Fruit fly (Drosophila melanogaster) whole organism, larva: ENCODE measurements around the gene CG16772.

Source experiments
- noc ChIP-seq: fragments of 200-800 bp; sonication (Bioruptor generic); optimal IDR thresholded peaks from 3 replicates; lab custom pipeline; 2019; ENCODE audit warnings: missing biosample characterization, mild to moderate bottlenecking, missing genetic modification characterization, moderate library complexity

CG16772 gene

dm6 chr2L:19962252-19962729 is at the start of gene CG16772, which contains the start of gene CG13965:
Gene CG16772 (plus strand): TSS chr2L:19962679.
Gene CG13965 (minus strand): TSS chr2L:19962352.
- no peak for TF ChIP-seq noc (tag; lab: Kevin White, UChicago)

- no peak for TF ChIP-seq noc (tag; lab: Kevin White, UChicago)
These were observed 49.1 kb upstream of the CG16772 start, which contains the start of gene TotE for dm6 chr2L:19913416-19913815. Gene TotE (minus strand): TSS chr2L:19913516.

- TF ChIP-seq noc (tag; lab: Kevin White, UChicago), result no peak
These were observed 47.3 kb upstream of the CG16772 start for dm6 chr2L:19915195-19915594.

- no peak for TF ChIP-seq noc (tag; lab: Kevin White, UChicago)
These were observed 45.5 kb upstream of the CG16772 start for dm6 chr2L:19916982-19917381.

dm6 chr2L:19917860-19918259 is 44.6 kb upstream of the CG16772 start:
- TF ChIP-seq noc (tag; lab: Kevin White, UChicago), result no peak

DNA sequence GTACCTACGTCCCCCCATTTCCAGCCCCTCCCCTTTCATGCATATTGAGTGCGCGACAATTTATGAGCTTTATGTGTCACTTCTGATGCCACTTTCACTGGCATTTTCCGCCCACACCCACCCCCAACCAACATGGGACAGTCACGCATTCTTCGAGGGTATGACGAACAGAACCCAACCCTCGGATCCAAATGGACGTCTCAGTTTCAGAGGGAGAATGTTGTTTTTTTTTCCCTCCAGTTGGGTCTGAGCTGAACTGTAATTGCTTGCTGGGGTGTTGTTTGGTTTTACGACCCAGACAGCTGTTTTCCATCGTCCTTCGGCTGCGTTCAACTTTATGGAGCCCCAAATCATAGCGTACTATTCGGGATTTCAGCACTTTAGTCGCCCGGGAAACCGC is 38.7 kb upstream of the CG16772 start:
- TF ChIP-seq noc (tag; lab: Kevin White, UChicago), result no peak

- peak; percentile 8 for TF ChIP-seq noc (tag; lab: Kevin White, UChicago)
These were observed 32.4 kb upstream of the CG16772 start for dm6 chr2L:19930102-19930501.

dm6 chr2L:19932523-19932922 is 30.0 kb upstream of the CG16772 start:
- no peak for TF ChIP-seq noc (tag; lab: Kevin White, UChicago)

DNA sequence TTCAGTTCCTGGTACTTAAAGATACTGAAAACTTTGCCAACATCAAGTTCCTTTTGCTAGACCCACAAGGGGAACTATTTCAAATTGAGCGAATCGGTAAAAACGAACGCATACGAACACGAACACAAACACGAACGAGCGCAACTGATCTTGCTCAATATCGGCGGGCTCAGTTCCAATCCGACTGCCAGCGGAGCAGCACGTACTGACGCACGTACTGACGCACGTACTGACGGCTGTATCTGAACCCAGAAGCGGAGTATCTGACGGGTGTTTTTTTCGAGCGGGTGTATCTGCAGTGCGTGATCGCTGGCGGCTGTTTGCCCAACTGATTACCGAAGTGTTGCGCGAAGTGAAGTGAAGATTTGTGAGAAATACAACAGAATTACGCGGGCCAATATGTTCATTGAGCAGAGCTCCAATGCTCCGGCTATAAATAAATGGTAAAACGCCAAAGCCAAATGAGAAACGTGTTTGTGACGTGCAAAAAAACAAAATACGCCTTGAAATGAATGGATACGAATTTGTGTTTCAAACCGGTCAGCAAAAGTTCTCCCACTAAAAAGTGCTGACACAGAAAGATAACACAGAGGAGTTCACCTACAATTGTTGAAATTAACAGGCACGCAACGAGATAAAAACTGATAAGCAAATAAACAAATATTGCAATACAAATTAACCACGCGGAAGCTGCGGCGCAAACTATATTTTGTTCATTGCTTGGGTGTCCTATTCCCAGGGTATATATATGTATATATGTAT is 27.2 kb upstream of the CG16772 start:
- peak; percentile 58 for TF ChIP-seq noc (tag; lab: Kevin White, UChicago)

dm6 chr2L:19937804-19938461 is 24.5 kb upstream of the CG16772 start:
- TF ChIP-seq noc (tag; lab: Kevin White, UChicago), result no peak

- TF ChIP-seq noc (tag; lab: Kevin White, UChicago), result no peak
These were observed 22.4 kb upstream of the CG16772 start for dm6 chr2L:19940036-19940435.

- peak; percentile 78 for TF ChIP-seq noc (tag; lab: Kevin White, UChicago)
These were observed 21.1 kb upstream of the CG16772 start for dm6 chr2L:19941352-19941851.

dm6 chr2L:19942510-19942909 is 20.0 kb upstream of the CG16772 start:
- TF ChIP-seq noc (tag; lab: Kevin White, UChicago), result no peak

- TF ChIP-seq noc (tag; lab: Kevin White, UChicago), result no peak
These were observed 19.4 kb upstream of the CG16772 start for dm6 chr2L:19943112-19943511.

DNA sequence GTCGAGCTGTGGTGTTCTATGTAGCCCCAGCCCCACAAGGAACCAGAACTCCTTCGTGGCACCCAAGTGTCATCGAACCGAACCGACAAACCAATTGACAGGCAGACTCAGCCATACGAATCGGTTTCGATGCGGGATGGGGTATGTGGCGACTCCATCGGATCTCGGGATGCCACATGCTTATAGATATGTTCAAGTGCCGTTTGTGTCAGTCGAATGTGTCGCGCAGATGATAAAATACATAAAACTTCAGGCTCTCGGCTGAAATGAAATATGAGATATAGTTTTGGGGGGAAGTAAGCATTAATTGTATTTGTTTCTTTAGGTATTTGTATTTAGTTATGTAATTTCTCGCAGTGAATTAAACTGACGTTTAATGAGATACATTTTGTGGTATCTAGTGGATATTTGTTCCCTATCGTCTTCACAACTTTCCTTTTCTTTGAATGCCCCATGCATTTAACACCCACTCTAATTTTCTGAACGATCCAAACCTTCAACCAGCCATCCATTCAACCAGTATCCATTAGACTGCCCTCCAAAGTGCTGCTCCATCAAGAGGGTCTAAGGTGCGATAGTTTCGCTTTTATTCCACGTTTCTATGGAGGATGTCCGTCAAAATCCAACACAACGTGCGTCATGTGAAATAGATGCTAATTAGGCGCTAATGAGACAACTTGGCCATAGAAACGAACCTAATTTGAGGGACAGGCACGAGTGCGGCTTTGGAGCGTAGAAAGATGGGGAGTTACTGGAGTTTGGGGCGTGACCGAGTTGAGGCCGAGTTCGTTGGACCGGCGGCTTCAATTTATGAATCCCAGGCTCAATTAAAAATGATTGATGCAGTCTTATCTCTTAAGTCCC is 17.9 kb upstream of the CG16772 start:
- TF ChIP-seq noc (tag; lab: Kevin White, UChicago), result no peak
